Worm (Caenorhabditis elegans) whole organism, L1 larva: ENCODE results near the gene him-4.

Source experiments
- ces-1 ChIP-seq: fragments of 150-350 bp; optimal IDR thresholded peaks from 2 replicates; lab custom pipeline; 2014; ENCODE audit warnings: missing biosample characterization, missing genetic modification reagents, missing genetic modification characterization
- dpl-1 ChIP-seq, 3 experiments: fragments of 150-350 bp in 2 of 3; sonication (generic microtip) in 1 of 3; optimal IDR thresholded peaks; 2 replicates each; lab custom pipeline; 2014 to 2017; ENCODE audit warnings: missing biosample characterization in 3 of 3, missing genetic modification characterization in 3 of 3, missing genetic modification reagents in 3 of 3
- efl-1 ChIP-seq, 4 experiments: fragments of 150-350 bp; optimal IDR thresholded peaks in 3 of 4; peaks in 1 of 4; 1 replicate in 1 of 4; 2 replicates in 3 of 4; lab custom pipeline; 2014; ENCODE audit warnings: missing biosample characterization in 2 of 4, missing genetic modification characterization in 2 of 4, missing genetic modification reagents in 2 of 4
- elt-2 ChIP-seq: sonication (generic microtip); optimal IDR thresholded peaks from 2 replicates; lab custom pipeline; 2016; ENCODE audit warnings: missing genetic modification characterization, mild to moderate bottlenecking, inconsistent platforms, missing compliant biosample characterization, missing genetic modification reagents
- elt-3 ChIP-seq, 6 experiments: fragments of 150-350 bp in 1 of 6; sonication (generic microtip); optimal IDR thresholded peaks; 2 replicates each; lab custom pipeline; 2017 to 2018; ENCODE audit warnings: missing biosample characterization in 6 of 6, missing genetic modification characterization in 6 of 6, inconsistent platforms in 1 of 6
- lin-13 ChIP-seq: fragments of 150-350 bp; optimal IDR thresholded peaks from 2 replicates; lab custom pipeline; 2014; ENCODE audit warnings: missing biosample characterization, missing genetic modification reagents, missing genetic modification characterization
- unc-130 ChIP-seq: fragments of 150-350 bp; optimal IDR thresholded peaks from 2 replicates; lab custom pipeline; 2017; ENCODE audit warnings: missing biosample characterization, missing genetic modification characterization, inconsistent platforms
- xbp-1 ChIP-seq: sonication (generic microtip); optimal IDR thresholded peaks from 2 replicates; lab custom pipeline; 2016; ENCODE audit warnings: missing genetic modification characterization, missing compliant biosample characterization
- zag-1 ChIP-seq: fragments of 150-350 bp; optimal IDR thresholded peaks from 2 replicates; lab custom pipeline; 2014; ENCODE audit warnings: missing biosample characterization, missing genetic modification characterization

ce11 chrX:9717265-9717664 is at the start of gene him-4:
- TF ChIP-seq efl-1 (optimal IDR thresholded peaks at IDR 0.05; lab: Kevin White, UChicago): no peak
- TF ChIP-seq efl-1 (GFP tag; optimal IDR thresholded peaks at IDR 0.05 in 1 of 2; lab: Kevin White, UChicago): no peak
- no peak for TF ChIP-seq unc-130
- TF ChIP-seq lin-13 (GFP tag; lab: Kevin White, UChicago): no peak
- no peak for TF ChIP-seq ces-1 (GFP tag; lab: Kevin White, UChicago)
- TF ChIP-seq elt-2 (tag; lab: Kevin White, UChicago): no peak
- TF ChIP-seq zag-1: no peak
- no peak for TF ChIP-seq dpl-1 (GFP tag; optimal IDR thresholded peaks at IDR 0.05; lab: Kevin White, UChicago)
- no peak for TF ChIP-seq elt-3 (tag; optimal IDR thresholded peaks at IDR 0.05; lab: Kevin White, UChicago)
- TF ChIP-seq xbp-1 (tag; lab: Kevin White, UChicago): no peak
